Fruit fly (Drosophila melanogaster) whole organism, prepupa: Measurements from ENCODE around the gene Rpt6R.
A peak's percentile ranks its signal among the peaks of the same experiment; 100 is the strongest.

Experiments used
- Blimp-1 ChIP-seq: fragments of 200-800 bp; sonication (Bioruptor generic); optimal IDR thresholded peaks from 3 replicates; lab custom pipeline; 2017; ENCODE audit warnings: missing biosample characterization, missing genetic modification characterization, mild to moderate bottlenecking, moderate library complexity, missing genetic modification reagents
- CG10631 ChIP-seq: fragments of 200-800 bp; sonication (Bioruptor generic); optimal IDR thresholded peaks from 2 replicates; lab custom pipeline; 2016; ENCODE audit warnings: missing biosample characterization, missing genetic modification characterization
- CG10669 ChIP-seq: fragments of 200-800 bp; sonication (Bioruptor generic); optimal IDR thresholded peaks from 3 replicates; lab custom pipeline; 2018; ENCODE audit warnings: missing biosample characterization, mild to moderate bottlenecking, missing genetic modification characterization, moderate library complexity
- CG15336 ChIP-seq: fragments of 200-800 bp; sonication (Bioruptor generic); IDR thresholded peaks from 2 replicates; pipeline ENCODE4 v1.3.6; 2022; ENCODE audit warnings: missing biosample characterization, missing genetic modification characterization
- CG1621 ChIP-seq: fragments of 200-800 bp; sonication (Bioruptor generic); optimal IDR thresholded peaks from 3 replicates; lab custom pipeline; 2018; ENCODE audit warnings: missing biosample characterization, mild to moderate bottlenecking, missing genetic modification characterization
- CG3032 ChIP-seq: fragments of 200-800 bp; optimal IDR thresholded peaks from 2 replicates; lab custom pipeline; 2019; ENCODE audit warnings: missing biosample characterization, mild to moderate bottlenecking, missing genetic modification characterization, moderate library complexity
- CG32006 ChIP-seq: fragments of 200-800 bp; sonication (Bioruptor generic); optimal IDR thresholded peaks from 3 replicates; lab custom pipeline; 2017; ENCODE audit warnings: missing biosample characterization, mild to moderate bottlenecking, missing genetic modification characterization
- CG34406 ChIP-seq: fragments of 200-800 bp; sonication (Bioruptor generic); optimal IDR thresholded peaks from 3 replicates; lab custom pipeline; 2016; ENCODE audit warnings: missing biosample characterization, missing genetic modification characterization
- CG4318 ChIP-seq: fragments of 200-800 bp; sonication (Bioruptor generic); optimal IDR thresholded peaks from 3 replicates; lab custom pipeline; 2017; ENCODE audit warnings: missing biosample characterization, mild to moderate bottlenecking, missing genetic modification characterization
- CG6276 ChIP-seq: fragments of 200-800 bp; sonication (Bioruptor generic); optimal IDR thresholded peaks from 2 replicates; lab custom pipeline; 2017; ENCODE audit warnings: missing biosample characterization, mild to moderate bottlenecking, missing genetic modification characterization
- CG6792 ChIP-seq: fragments of 200-800 bp; sonication (Bioruptor generic); optimal IDR thresholded peaks from 3 replicates; lab custom pipeline; 2016; ENCODE audit warnings: missing biosample characterization, missing genetic modification characterization
- CG8319 ChIP-seq: fragments of 200-800 bp; sonication (Bioruptor generic); optimal IDR thresholded peaks from 3 replicates; lab custom pipeline; 2016; ENCODE audit warnings: missing biosample characterization, missing genetic modification characterization
- CG9139 ChIP-seq: fragments of 200-800 bp; sonication (Bioruptor generic); optimal IDR thresholded peaks from 3 replicates; lab custom pipeline; 2017; ENCODE audit warnings: missing biosample characterization, mild to moderate bottlenecking, missing genetic modification characterization
- Eip78C ChIP-seq: fragments of 200-800 bp; sonication (Bioruptor generic); peaks from one replicate; lab custom pipeline; 2016; ENCODE audit warnings: missing biosample characterization, missing genetic modification characterization
- Eip93F ChIP-seq: fragments of 200-800 bp; sonication (Bioruptor generic); optimal IDR thresholded peaks from 2 replicates; lab custom pipeline; 2016; ENCODE audit warnings: missing biosample characterization, mild to moderate bottlenecking, missing genetic modification characterization
- Ets96B ChIP-seq: fragments of 200-800 bp; optimal IDR thresholded peaks from 2 replicates; lab custom pipeline; 2019; ENCODE audit warnings: missing biosample characterization, mild to moderate bottlenecking, missing genetic modification characterization, moderate library complexity
- Gug ChIP-seq: fragments of 200-800 bp; sonication (Bioruptor generic); IDR thresholded peaks from 2 replicates; pipeline ENCODE4 v1.3.6; 2022; ENCODE audit warnings: missing biosample characterization, missing genetic modification characterization
- Hr39 ChIP-seq: fragments of 200-800 bp; sonication (Bioruptor generic); optimal IDR thresholded peaks from 2 replicates; lab custom pipeline; 2016; ENCODE audit warnings: missing biosample characterization, missing genetic modification characterization
- Met ChIP-seq: fragments of 200-800 bp; sonication (Bioruptor generic); optimal IDR thresholded peaks from 3 replicates; lab custom pipeline; 2016; ENCODE audit warnings: missing biosample characterization, missing genetic modification characterization
- OdsH ChIP-seq: fragments of 200-800 bp; sonication (Bioruptor generic); optimal IDR thresholded peaks from 3 replicates; lab custom pipeline; 2016; ENCODE audit warnings: missing biosample characterization, missing genetic modification characterization
- Sox102F ChIP-seq: fragments of 200-800 bp; sonication (Bioruptor generic); optimal IDR thresholded peaks from 2 replicates; lab custom pipeline; 2016; ENCODE audit warnings: missing biosample characterization, mild to moderate bottlenecking, missing genetic modification characterization
- achi ChIP-seq: fragments of 200-800 bp; sonication (Bioruptor generic); optimal IDR thresholded peaks from 3 replicates; lab custom pipeline; 2016; ENCODE audit warnings: missing biosample characterization, missing genetic modification characterization
- acj6 ChIP-seq: fragments of 200-800 bp; sonication (Bioruptor generic); optimal IDR thresholded peaks from 3 replicates; lab custom pipeline; 2016; ENCODE audit warnings: missing biosample characterization, missing genetic modification characterization
- cyc ChIP-seq: fragments of 200-800 bp; sonication (Bioruptor generic); optimal IDR thresholded peaks from 3 replicates; lab custom pipeline; 2016; ENCODE audit warnings: missing biosample characterization, missing genetic modification characterization
- dac ChIP-seq: fragments of 200-800 bp; sonication (Bioruptor generic); optimal IDR thresholded peaks from 2 replicates; lab custom pipeline; 2017; ENCODE audit warnings: missing biosample characterization, mild to moderate bottlenecking, missing genetic modification characterization
- dsx ChIP-seq: fragments of 200-800 bp; optimal IDR thresholded peaks from 3 replicates; lab custom pipeline; 2019; ENCODE audit warnings: missing biosample characterization, mild to moderate bottlenecking, missing genetic modification characterization, moderate library complexity; ENCODE audit not compliant: poor library complexity, severe bottlenecking
- esn ChIP-seq: fragments of 200-800 bp; sonication (Bioruptor generic); optimal IDR thresholded peaks from 2 replicates; lab custom pipeline; 2016; ENCODE audit warnings: missing biosample characterization, mild to moderate bottlenecking, missing genetic modification characterization, moderate library complexity
- fkh ChIP-seq: fragments of 200-800 bp; sonication (Bioruptor generic); optimal IDR thresholded peaks from 3 replicates; lab custom pipeline; 2017; ENCODE audit warnings: missing biosample characterization, mild to moderate bottlenecking, missing genetic modification characterization, moderate library complexity
- lz ChIP-seq: fragments of 200-800 bp; sonication (Bioruptor generic); optimal IDR thresholded peaks from 3 replicates; lab custom pipeline; 2016; ENCODE audit warnings: missing biosample characterization, missing genetic modification characterization
- pdm3 ChIP-seq: fragments of 200-800 bp; sonication (Bioruptor generic); optimal IDR thresholded peaks from 3 replicates; lab custom pipeline; 2016; ENCODE audit warnings: missing biosample characterization, missing genetic modification characterization
- ss ChIP-seq, 2 experiments: fragments of 200-800 bp; sonication (Bioruptor generic); optimal IDR thresholded peaks; 2 replicates in 1 of 2; 3 replicates in 1 of 2; lab custom pipeline; 2017 to 2018; ENCODE audit warnings: mild to moderate bottlenecking in 2 of 2, missing biosample characterization in 2 of 2, missing genetic modification characterization in 2 of 2, moderate library complexity in 1 of 2
- svp ChIP-seq: fragments of 200-800 bp; sonication (Bioruptor generic); peaks from one replicate; lab custom pipeline; 2016; ENCODE audit warnings: missing biosample characterization, missing genetic modification characterization
- topi ChIP-seq: fragments of 200-800 bp; sonication (Bioruptor generic); optimal IDR thresholded peaks from 3 replicates; lab custom pipeline; 2016; ENCODE audit warnings: missing biosample characterization, missing genetic modification characterization
- vri ChIP-seq: fragments of 200-800 bp; sonication (Bioruptor generic); optimal IDR thresholded peaks from 3 replicates; lab custom pipeline; 2016; ENCODE audit warnings: missing biosample characterization, mild to moderate bottlenecking, missing genetic modification characterization

Gene Rpt6R

DNA sequence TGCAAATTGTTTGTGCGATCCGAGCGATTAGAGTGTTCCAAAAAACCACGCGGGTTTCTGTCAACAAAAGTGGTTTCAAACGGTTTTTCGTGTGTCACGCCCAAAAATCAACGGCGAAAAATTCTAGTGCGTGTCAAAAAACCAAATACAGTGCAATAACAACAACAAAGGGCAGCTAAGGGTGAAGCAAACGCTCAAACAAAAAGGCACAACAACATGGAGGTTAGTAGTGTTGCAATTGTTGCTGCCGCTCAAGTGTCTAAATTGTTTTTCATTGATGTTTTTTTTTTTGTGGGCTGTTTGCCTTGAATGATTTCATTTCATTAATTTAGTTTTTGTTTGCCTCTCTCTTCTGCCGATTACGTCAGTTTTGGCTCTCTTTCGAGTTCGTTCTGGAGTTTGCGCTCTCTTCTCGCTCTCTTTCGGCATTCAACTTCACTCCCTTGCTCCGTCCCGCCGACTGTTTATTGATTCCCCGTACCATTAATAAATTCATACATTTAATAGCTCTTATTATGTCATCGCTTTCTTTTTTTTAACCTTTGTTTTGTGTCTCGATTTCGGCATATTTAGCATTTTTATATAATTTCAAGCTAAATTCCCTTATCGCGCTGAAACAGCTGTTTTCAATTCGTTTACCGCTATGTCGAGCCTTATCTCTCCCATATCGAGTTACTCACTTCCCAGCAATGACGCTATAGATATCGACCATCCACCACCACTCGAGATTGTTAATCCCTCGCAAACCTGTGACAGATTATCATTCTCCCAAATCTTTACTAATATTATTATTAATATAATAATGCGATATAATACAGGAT lies 20.0 kb downstream of the Rpt6R start:
- no peak for TF ChIP-seq pdm3 (GFP tag; lab: Kevin White, UChicago)
- peak; percentile 92 for TF ChIP-seq vri (GFP tag; lab: Kevin White, UChicago)
- peak; percentile 9 to 11 for TF ChIP-seq ss (GFP tag; optimal IDR thresholded peaks at IDR 0.05; lab: Kevin White, UChicago)
- TF ChIP-seq Eip78C (GFP tag; lab: Kevin White, UChicago) = peak; percentile 32
- TF ChIP-seq fkh = peak; percentile 54
- 0 out of 2 replicates have a peak, but pooled peaks have one; percentile 13 for TF ChIP-seq CG15336 (GFP tag; lab: Robert Waterston, UW)
- no peak for TF ChIP-seq Blimp-1
- TF ChIP-seq CG6276 (GFP tag; lab: Kevin White, UChicago) = no peak
- no peak for TF ChIP-seq OdsH (GFP tag; lab: Kevin White, UChicago)
- TF ChIP-seq CG9139 (GFP tag; lab: Kevin White, UChicago) = no peak
- no peak for TF ChIP-seq CG4318 (GFP tag; lab: Kevin White, UChicago)
- TF ChIP-seq, all 60 proteins: peak for 5

DNA sequence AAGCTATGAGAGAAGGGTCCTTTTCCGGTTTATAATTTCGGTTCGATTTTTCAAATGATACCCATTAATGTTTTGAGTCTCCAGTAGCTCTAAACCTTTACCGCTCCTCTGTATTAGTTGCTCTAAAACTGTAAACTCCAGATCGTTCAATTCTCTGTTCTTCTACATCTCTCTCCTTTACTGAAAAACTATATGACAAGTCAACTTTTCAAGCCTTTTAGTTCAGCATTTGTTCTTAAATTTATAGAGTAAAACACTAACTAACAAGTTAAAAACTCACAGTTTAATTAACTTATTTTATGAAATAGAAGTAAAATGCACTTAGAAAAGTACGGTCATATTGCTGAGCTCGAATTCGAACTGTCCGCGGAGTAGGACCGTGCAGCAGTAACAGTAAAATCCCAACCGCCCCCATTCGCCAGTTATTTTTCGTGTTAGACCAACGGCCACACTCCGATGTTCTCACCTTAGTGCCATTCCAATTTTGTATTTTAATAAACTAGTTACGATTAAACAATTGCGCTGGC lies 20.7 kb downstream of the Rpt6R start:
- TF ChIP-seq topi (GFP tag; lab: Kevin White, UChicago) (peak; percentile 10), svp (GFP tag; lab: Kevin White, UChicago) (peak; percentile 27), Blimp-1 (no peak), esn (GFP tag; lab: Kevin White, UChicago) (no peak), CG3032 (tag; lab: Kevin White, UChicago) (no peak), Eip78C (GFP tag; lab: Kevin White, UChicago) (peak; percentile 60)

- TF ChIP-seq acj6 (GFP tag; lab: Kevin White, UChicago) = no peak
- TF ChIP-seq CG34406 = no peak
- TF ChIP-seq svp (GFP tag; lab: Kevin White, UChicago) = no peak
- no peak for TF ChIP-seq CG8319
- no peak for TF ChIP-seq Hr39
- no peak for TF ChIP-seq Eip93F (GFP tag; lab: Kevin White, UChicago)
- no peak for TF ChIP-seq CG10631 (GFP tag; lab: Kevin White, UChicago)
These were observed 22.3 kb downstream of the Rpt6R start for dm6 chr3R:30561207-30561606.

DNA sequence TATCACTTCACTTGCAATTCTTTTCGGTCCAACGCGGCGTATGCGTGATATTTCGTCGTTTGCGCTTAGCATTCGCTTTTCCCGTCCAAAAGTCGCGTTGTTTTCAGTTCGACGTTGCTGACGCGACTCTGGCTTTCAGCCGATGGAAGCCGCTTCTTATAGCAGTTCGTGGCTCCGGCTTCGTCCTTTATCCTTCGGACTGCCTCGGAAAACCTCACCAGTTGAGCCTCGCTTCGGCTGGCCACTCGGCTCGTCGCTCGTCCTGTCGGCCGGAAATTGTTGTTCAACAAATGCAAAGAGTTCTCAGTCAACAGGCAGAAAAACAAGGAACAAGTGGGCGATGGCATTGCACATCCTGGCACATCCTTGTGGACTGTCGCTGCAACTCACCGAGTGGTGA lies 23.4 kb downstream of the Rpt6R start, which contains the start of gene CG34155:
TSS of gene CG34155 (minus strand) at position 130 of the 400 bp plus-strand sequence.
- no peak for TF ChIP-seq CG32006
- TF ChIP-seq achi (GFP tag; lab: Kevin White, UChicago) = no peak
- no peak for TF ChIP-seq cyc (GFP tag; lab: Kevin White, UChicago)
- TF ChIP-seq lz = no peak
- TF ChIP-seq Hr39 = no peak
- no peak for TF ChIP-seq CG6792
- no peak for TF ChIP-seq CG3032 (tag; lab: Kevin White, UChicago)
- no peak for TF ChIP-seq Met (GFP tag; lab: Kevin White, UChicago)
- TF ChIP-seq Sox102F (GFP tag; lab: Kevin White, UChicago) = no peak
- TF ChIP-seq dsx (GFP tag; lab: Kevin White, UChicago) = no peak
- no peak for TF ChIP-seq dac (GFP tag; lab: Kevin White, UChicago)
- no peak for TF ChIP-seq ss (GFP tag; optimal IDR thresholded peaks at IDR 0.05; lab: Kevin White, UChicago)
- TF ChIP-seq Ets96B (tag; lab: Kevin White, UChicago) = no peak
- TF ChIP-seq CG1621 (tag; lab: Kevin White, UChicago) = no peak
- TF ChIP-seq CG34406 = no peak
- TF ChIP-seq CG10669 (GFP tag; lab: Kevin White, UChicago) = no peak
- no peak for TF ChIP-seq Gug (GFP tag; lab: Robert Waterston, UW)
- no peak for TF ChIP-seq CG15336 (GFP tag; lab: Robert Waterston, UW)
- TF ChIP-seq, all 60 proteins: peak for 0
